Worm (Caenorhabditis elegans) whole organism, young adult: Measurements from ENCODE around the gene C35A5.6.

Experiments
- B0019.2 ChIP-seq: fragments of 200-800 bp; sonication (Bioruptor generic); conservative IDR thresholded peaks from 2 replicates; pipeline ENCODE4 v1.3.6; 2022; ENCODE audit warnings: missing genetic modification reagents, missing genetic modification characterization, missing compliant biosample characterization
- B0261.1 ChIP-seq: sonication (generic microtip); optimal IDR thresholded peaks from 2 replicates; lab custom pipeline; 2016; ENCODE audit warnings: mild to moderate bottlenecking, missing genetic modification characterization, moderate library complexity, missing compliant biosample characterization
- B0336.3 ChIP-seq: fragments of 200-800 bp; sonication (Bioruptor generic); IDR thresholded peaks from 2 replicates; pipeline ENCODE4 v1.3.6; 2022; ENCODE audit warnings: missing genetic modification characterization, missing compliant biosample characterization
- F10E7.11 ChIP-seq: sonication (generic microtip); optimal IDR thresholded peaks from 2 replicates; lab custom pipeline; 2017; ENCODE audit warnings: mild to moderate bottlenecking, missing genetic modification characterization, moderate library complexity, missing compliant biosample characterization
- F57A8.1 ChIP-seq: fragments of 200-800 bp; sonication (Bioruptor generic); optimal IDR thresholded peaks from 2 replicates; lab custom pipeline; 2018; ENCODE audit warnings: mild to moderate bottlenecking, missing genetic modification characterization, moderate library complexity, missing compliant biosample characterization
- K11D2.4 ChIP-seq: fragments of 200-800 bp; sonication (Bioruptor generic); IDR thresholded peaks from 2 replicates; pipeline ENCODE4 v1.3.6; 2022; ENCODE audit warnings: missing genetic modification reagents, missing genetic modification characterization, missing compliant biosample characterization
- T07F8.4 ChIP-seq: sonication (generic microtip); optimal IDR thresholded peaks from 2 replicates; lab custom pipeline; 2016; ENCODE audit warnings: mild to moderate bottlenecking, missing genetic modification characterization, moderate library complexity, missing compliant biosample characterization
- Y53F4B.3 ChIP-seq: fragments of 200-800 bp; sonication (Bioruptor generic); IDR thresholded peaks from 2 replicates; pipeline ENCODE4 v1.3.6; 2022; ENCODE audit warnings: missing genetic modification reagents, missing genetic modification characterization, missing compliant biosample characterization
- Y95B8A.8 ChIP-seq: fragments of 200-800 bp; sonication (Bioruptor generic); IDR thresholded peaks from 2 replicates; pipeline ENCODE4 v1.3.6; 2022; ENCODE audit warnings: missing genetic modification reagents, missing genetic modification characterization, missing compliant biosample characterization
- ZK185.1 ChIP-seq: sonication (generic microtip); optimal IDR thresholded peaks from 2 replicates; lab custom pipeline; 2016; ENCODE audit warnings: mild to moderate bottlenecking, missing genetic modification characterization, missing compliant biosample characterization; ENCODE audit not compliant: poor library complexity, severe bottlenecking
- ama-1 ChIP-seq, 3 experiments: fragments of 150-350 bp in 1 of 3; sonication (generic microtip) in 2 of 3; optimal IDR thresholded peaks; 2 replicates each; lab custom pipeline; 2014 to 2018; ENCODE audit warnings: missing biosample characterization in 2 of 3, missing genetic modification characterization in 2 of 3, missing genetic modification reagents in 2 of 3
- aptf-3 ChIP-seq: fragments of 200-800 bp; sonication (Bioruptor generic); IDR thresholded peaks from 2 replicates; pipeline ENCODE4 v1.3.6; 2022; ENCODE audit warnings: missing genetic modification characterization, missing compliant biosample characterization
- atf-7 ChIP-seq: sonication (generic microtip); optimal IDR thresholded peaks from 2 replicates; lab custom pipeline; 2017; ENCODE audit warnings: mild to moderate bottlenecking, missing genetic modification characterization, missing compliant biosample characterization
- athp-1 ChIP-seq: sonication (generic microtip); optimal IDR thresholded peaks from 2 replicates; lab custom pipeline; 2017; ENCODE audit warnings: mild to moderate bottlenecking, missing genetic modification characterization, missing compliant biosample characterization
- cebp-2 ChIP-seq: fragments of 200-800 bp; sonication (Bioruptor generic); IDR thresholded peaks from 2 replicates; pipeline ENCODE4 v1.3.6; 2022; ENCODE audit warnings: missing genetic modification characterization, missing compliant biosample characterization
- ceh-40 ChIP-seq: fragments of 200-800 bp; sonication (Bioruptor generic); IDR thresholded peaks from 2 replicates; pipeline ENCODE4 v1.3.6; 2022; ENCODE audit warnings: missing genetic modification characterization, missing compliant biosample characterization
- ceh-79 ChIP-seq: sonication (generic microtip); optimal IDR thresholded peaks from 2 replicates; lab custom pipeline; 2017; ENCODE audit warnings: mild to moderate bottlenecking, missing genetic modification characterization, missing compliant biosample characterization
- die-1 ChIP-seq: sonication (generic microtip); optimal IDR thresholded peaks from 2 replicates; lab custom pipeline; 2016; ENCODE audit warnings: missing genotype, mild to moderate bottlenecking, missing genetic modification characterization, missing compliant biosample characterization
- dpff-1 ChIP-seq: sonication (generic microtip); optimal IDR thresholded peaks from 2 replicates; lab custom pipeline; 2017; ENCODE audit warnings: mild to moderate bottlenecking, missing genetic modification characterization, missing compliant biosample characterization
- dpl-1 ChIP-seq: fragments of 150-350 bp; optimal IDR thresholded peaks from 2 replicates; lab custom pipeline; 2014; ENCODE audit warnings: missing biosample characterization, missing genetic modification reagents, missing genetic modification characterization
- egl-18 ChIP-seq: fragments of 200-800 bp; sonication (Bioruptor generic); IDR thresholded peaks from 2 replicates; pipeline ENCODE4 v1.3.6; 2022; ENCODE audit warnings: missing genetic modification reagents, missing genetic modification characterization, missing compliant biosample characterization
- ekl-4 ChIP-seq: fragments of 200-800 bp; sonication (Bioruptor generic); IDR thresholded peaks from 2 replicates; pipeline ENCODE4 v1.3.6; 2022; ENCODE audit warnings: missing genetic modification reagents, missing genetic modification characterization, missing compliant biosample characterization
- hlh-12 ChIP-seq: sonication (generic microtip); optimal IDR thresholded peaks from 2 replicates; lab custom pipeline; 2016; ENCODE audit warnings: missing genetic modification characterization, missing compliant biosample characterization
- hlh-26 ChIP-seq: fragments of 200-800 bp; sonication (Bioruptor generic); conservative IDR thresholded peaks from 2 replicates; pipeline ENCODE4 v1.3.6; 2022; ENCODE audit warnings: missing genetic modification reagents, missing genetic modification characterization, missing compliant biosample characterization
- hmg-20 ChIP-seq: fragments of 200-800 bp; sonication (Bioruptor generic); IDR thresholded peaks from 2 replicates; pipeline ENCODE4 v1.3.6; 2022; ENCODE audit warnings: missing genetic modification reagents, missing genetic modification characterization, missing compliant biosample characterization
- hsf-1 ChIP-seq: fragments of 200-800 bp; sonication (Bioruptor generic); IDR thresholded peaks from 2 replicates; pipeline ENCODE4 v1.3.6; 2022; ENCODE audit warnings: missing genetic modification reagents, missing genetic modification characterization, missing compliant biosample characterization
- let-607 ChIP-seq, 2 experiments: fragments of 200-800 bp in 1 of 2; sonication (Bioruptor generic) in 1 of 2; sonication (generic microtip) in 1 of 2; optimal IDR thresholded peaks; 2 replicates each; lab custom pipeline; 2016 to 2018; ENCODE audit warnings: mild to moderate bottlenecking in 2 of 2, missing compliant biosample characterization in 2 of 2, missing genetic modification characterization in 2 of 2, moderate library complexity in 2 of 2, missing genotype in 1 of 2
- lin-35 ChIP-seq, 3 experiments: fragments of 150-350 bp in 2 of 3; sonication (generic microtip) in 1 of 3; optimal IDR thresholded peaks; 2 replicates each; lab custom pipeline; 2014 to 2018; ENCODE audit warnings: missing biosample characterization in 3 of 3, missing genetic modification characterization in 3 of 3, missing genetic modification reagents in 3 of 3
- lsy-27 ChIP-seq: sonication (generic microtip); optimal IDR thresholded peaks from 2 replicates; lab custom pipeline; 2017; ENCODE audit warnings: missing genetic modification characterization, mild to moderate bottlenecking, missing compliant biosample characterization, antibody characterized with exemption, missing genotype, borderline replicate concordance; ENCODE audit not compliant: insufficient read depth
- madf-3 ChIP-seq: fragments of 200-800 bp; sonication (Bioruptor generic); IDR thresholded peaks from 2 replicates; pipeline ENCODE4 v1.3.6; 2022; ENCODE audit warnings: missing genetic modification reagents, missing genetic modification characterization, missing compliant biosample characterization
- madf-8 ChIP-seq: fragments of 200-800 bp; sonication (Bioruptor generic); conservative IDR thresholded peaks from 2 replicates; pipeline ENCODE4 v1.3.6; 2022; ENCODE audit warnings: missing genetic modification reagents, missing genetic modification characterization, missing compliant biosample characterization
- mcd-1 ChIP-seq: fragments of 200-800 bp; sonication (Bioruptor generic); IDR thresholded peaks from 2 replicates; pipeline ENCODE4 v1.3.6; 2022; ENCODE audit warnings: missing genetic modification reagents, missing genetic modification characterization, missing compliant biosample characterization
- nfya-2 ChIP-seq: fragments of 200-800 bp; sonication (Bioruptor generic); IDR thresholded peaks from 2 replicates; pipeline ENCODE4 v1.3.6; 2022; ENCODE audit warnings: missing genetic modification reagents, missing genetic modification characterization, missing compliant biosample characterization
- nhr-27 ChIP-seq: fragments of 200-800 bp; sonication (Bioruptor generic); optimal IDR thresholded peaks from 2 replicates; lab custom pipeline; 2018; ENCODE audit warnings: mild to moderate bottlenecking, missing genetic modification characterization, moderate library complexity, missing compliant biosample characterization
- nhr-80 ChIP-seq: sonication (generic microtip); optimal IDR thresholded peaks from 2 replicates; lab custom pipeline; 2016; ENCODE audit warnings: missing genetic modification characterization, missing compliant biosample characterization
- rec-8 ChIP-seq, 2 experiments: sonication (generic microtip); optimal IDR thresholded peaks; 2 replicates each; lab custom pipeline; 2016; ENCODE audit warnings: mild to moderate bottlenecking in 2 of 2, missing genetic modification characterization in 2 of 2, missing genetic modification reagents in 2 of 2, missing genotype in 2 of 2, missing biosample characterization in 1 of 2, missing compliant biosample characterization in 1 of 2, moderate library complexity in 1 of 2
- sdz-38 ChIP-seq: sonication (generic microtip); optimal IDR thresholded peaks from 2 replicates; lab custom pipeline; 2016; ENCODE audit warnings: missing genotype, missing genetic modification characterization, missing compliant biosample characterization
- sea-2 ChIP-seq: fragments of 200-800 bp; sonication (Bioruptor generic); IDR thresholded peaks from 2 replicates; pipeline ENCODE4 v1.3.6; 2022; ENCODE audit warnings: missing genetic modification characterization, missing compliant biosample characterization
- tlf-1 ChIP-seq: fragments of 200-800 bp; sonication (Bioruptor generic); optimal IDR thresholded peaks from 2 replicates; lab custom pipeline; 2018; ENCODE audit warnings: mild to moderate bottlenecking, missing genetic modification characterization, missing compliant biosample characterization
- ztf-18 ChIP-seq: sonication (generic microtip); optimal IDR thresholded peaks from 2 replicates; lab custom pipeline; 2016; ENCODE audit warnings: missing genotype, mild to moderate bottlenecking, missing genetic modification characterization, missing compliant biosample characterization
- ztf-22 ChIP-seq: fragments of 200-800 bp; sonication (Bioruptor generic); optimal IDR thresholded peaks from 2 replicates; lab custom pipeline; 2018; ENCODE audit warnings: mild to moderate bottlenecking, missing genetic modification characterization, moderate library complexity, missing compliant biosample characterization
- ztf-25 ChIP-seq: fragments of 200-800 bp; sonication (Bioruptor generic); IDR thresholded peaks from 2 replicates; pipeline ENCODE4 v1.3.6; 2022; ENCODE audit warnings: missing genetic modification reagents, missing genetic modification characterization, missing compliant biosample characterization
- ztf-3 ChIP-seq: fragments of 200-800 bp; sonication (Bioruptor generic); optimal IDR thresholded peaks from 2 replicates; lab custom pipeline; 2018; ENCODE audit warnings: mild to moderate bottlenecking, missing genetic modification characterization, missing compliant biosample characterization

The C35A5.6 gene

ce11 chrV:10483995-10484394 is 24.9 kb upstream of the C35A5.6 start:
- TF ChIP-seq ztf-25 (GFP tag; lab: Robert Waterston, UW) (no peak), madf-8 (no peak), nhr-80 (peak; percentile 85), F10E7.11 (tag; lab: Kevin White, UChicago) (no peak)

- TF ChIP-seq hsf-1 (no peak), Y95B8A.8 (GFP tag; lab: Robert Waterston, UW) (no peak), sdz-38 (tag; lab: Kevin White, UChicago) (no peak), ztf-18 (tag; lab: Kevin White, UChicago) (no peak), hmg-20 (GFP tag; lab: Robert Waterston, UW) (no peak)
Observed at ce11 chrV:10484640-10485039, 24.3 kb upstream of the C35A5.6 start, which contains the start of gene Y32F6B.1. Y32F6B.1 (minus strand) TSS chrV:10484740.

- TF ChIP-seq atf-7 = no peak
- peak; percentile 80 for TF ChIP-seq nhr-80
Observed at ce11 chrV:10485389-10485788, 23.5 kb upstream of the C35A5.6 start.

- TF ChIP-seq ama-1 (optimal IDR thresholded peaks at IDR 0.05; lab: Kevin White, UChicago) = no peak
- no peak for TF ChIP-seq ama-1 (GFP tag; optimal IDR thresholded peaks at IDR 0.05; lab: Kevin White, UChicago)
- TF ChIP-seq Y53F4B.3 (GFP tag; lab: Robert Waterston, UW) = no peak
- TF ChIP-seq ceh-79 (tag; lab: Kevin White, UChicago) = no peak
- no peak for TF ChIP-seq ZK185.1 (tag; lab: Kevin White, UChicago)
- no peak for TF ChIP-seq cebp-2 (GFP tag; lab: Robert Waterston, UW)
- TF ChIP-seq dpff-1 (tag; lab: Kevin White, UChicago) = no peak
- TF ChIP-seq lin-35 (GFP tag; optimal IDR thresholded peaks at IDR 0.05; lab: Kevin White, UChicago) = no peak
- TF ChIP-seq B0019.2 (GFP tag; lab: Robert Waterston, UW) = no peak
- TF ChIP-seq dpl-1 = no peak
- TF ChIP-seq B0261.1 (tag; lab: Kevin White, UChicago) = no peak
- no peak for TF ChIP-seq hlh-12 (tag; lab: Kevin White, UChicago)
- no peak for TF ChIP-seq mcd-1 (GFP tag; lab: Robert Waterston, UW)
- TF ChIP-seq nhr-27 (tag; lab: Kevin White, UChicago) = no peak
- no peak for TF ChIP-seq F57A8.1
- TF ChIP-seq rec-8 (tag; optimal IDR thresholded peaks at IDR 0.05; lab: Kevin White, UChicago) = no peak
- no peak for TF ChIP-seq B0336.3 (GFP tag; lab: Robert Waterston, UW)
- TF ChIP-seq ztf-22 = no peak
- no peak for TF ChIP-seq tlf-1
- no peak for TF ChIP-seq die-1 (tag; lab: Kevin White, UChicago)
- TF ChIP-seq, all 124 proteins: peak for 0
Observed at ce11 chrV:10489998-10490397, 18.9 kb upstream of the C35A5.6 start, which contains the start of gene ncx-5. ncx-5 (minus strand) TSS chrV:10490098.

- TF ChIP-seq sea-2 (GFP tag; lab: Robert Waterston, UW) (no peak), sdz-38 (tag; lab: Kevin White, UChicago) (no peak), ekl-4 (GFP tag; lab: Robert Waterston, UW) (no peak), hlh-26 (GFP tag; lab: Robert Waterston, UW) (no peak), ceh-79 (tag; lab: Kevin White, UChicago) (no peak), B0336.3 (GFP tag; lab: Robert Waterston, UW) (no peak), aptf-3 (GFP tag; lab: Robert Waterston, UW) (no peak), K11D2.4 (GFP tag; lab: Robert Waterston, UW) (no peak), lsy-27 (no peak), T07F8.4 (no peak), nfya-2 (GFP tag; lab: Robert Waterston, UW) (no peak), ztf-3 (GFP tag; lab: Kevin White, UChicago) (no peak), egl-18 (GFP tag; lab: Robert Waterston, UW) (no peak), athp-1 (tag; lab: Kevin White, UChicago) (no peak), ceh-40 (GFP tag; lab: Robert Waterston, UW) (no peak), let-607 (tag; optimal IDR thresholded peaks at IDR 0.05; lab: Kevin White, UChicago) (no peak), madf-3 (no peak)
Observed at ce11 chrV:10491443-10491842, 17.5 kb upstream of the C35A5.6 start, which contains the start of gene aqp-5. aqp-5 (plus strand) TSS chrV:10491743.
